Worm (Caenorhabditis elegans) whole organism, L1 larva: ENCODE measurements around the gene K01A2.10.
A peak's percentile ranks its signal among the peaks of the same experiment; 100 is the strongest.

ENCODE experiments used
- C16A3.4 ChIP-seq: fragments of 150-350 bp; optimal IDR thresholded peaks from 2 replicates; lab custom pipeline; 2014; ENCODE audit warnings: missing biosample characterization, missing genetic modification characterization
- F16B12.6 ChIP-seq: fragments of 150-350 bp; optimal IDR thresholded peaks from 2 replicates; lab custom pipeline; 2014; ENCODE audit warnings: missing biosample characterization, missing genetic modification characterization
- blmp-1 ChIP-seq: fragments of 150-350 bp; optimal IDR thresholded peaks from 2 replicates; lab custom pipeline; 2014; ENCODE audit warnings: missing biosample characterization, missing genetic modification characterization
- ceh-8 ChIP-seq: fragments of 200-800 bp; sonication (Bioruptor generic); optimal IDR thresholded peaks from 2 replicates; lab custom pipeline; 2018; ENCODE audit warnings: mild to moderate bottlenecking, missing genetic modification characterization, moderate library complexity, missing compliant biosample characterization
- ceh-82 ChIP-seq, 3 experiments: fragments of 150-350 bp in 1 of 3; sonication (generic microtip) in 2 of 3; optimal IDR thresholded peaks; 2 replicates each; lab custom pipeline; 2014 to 2017; ENCODE audit warnings: missing biosample characterization in 3 of 3, missing genetic modification characterization in 3 of 3
- ceh-90 ChIP-seq: sonication (generic microtip); optimal IDR thresholded peaks from 2 replicates; lab custom pipeline; 2016; ENCODE audit warnings: missing genetic modification characterization, missing compliant biosample characterization
- dpl-1 ChIP-seq, 3 experiments: fragments of 150-350 bp in 2 of 3; sonication (generic microtip) in 1 of 3; optimal IDR thresholded peaks; 2 replicates each; lab custom pipeline; 2014 to 2017; ENCODE audit warnings: missing biosample characterization in 3 of 3, missing genetic modification characterization in 3 of 3, missing genetic modification reagents in 3 of 3
- efl-1 ChIP-seq, 4 experiments: fragments of 150-350 bp; optimal IDR thresholded peaks in 3 of 4; peaks in 1 of 4; 1 replicate in 1 of 4; 2 replicates in 3 of 4; lab custom pipeline; 2014; ENCODE audit warnings: missing biosample characterization in 2 of 4, missing genetic modification characterization in 2 of 4, missing genetic modification reagents in 2 of 4
- elt-3 ChIP-seq, 6 experiments: fragments of 150-350 bp in 1 of 6; sonication (generic microtip); optimal IDR thresholded peaks; 2 replicates each; lab custom pipeline; 2017 to 2018; ENCODE audit warnings: missing biosample characterization in 6 of 6, missing genetic modification characterization in 6 of 6, inconsistent platforms in 1 of 6
- fkh-4 ChIP-seq: sonication (generic microtip); optimal IDR thresholded peaks from 2 replicates; lab custom pipeline; 2016; ENCODE audit warnings: missing compliant biosample characterization, missing genetic modification characterization, borderline replicate concordance
- fos-1 ChIP-seq: fragments of 150-350 bp; optimal IDR thresholded peaks from 2 replicates; lab custom pipeline; 2014; ENCODE audit warnings: missing biosample characterization, missing genetic modification characterization
- isw-1 ChIP-seq: fragments of 200-800 bp; sonication (Bioruptor generic); IDR thresholded peaks from 2 replicates; pipeline ENCODE4 v1.3.6; 2022; ENCODE audit warnings: missing genetic modification characterization, missing compliant biosample characterization
- lin-14 ChIP-seq: fragments of 200-800 bp; sonication (Bioruptor generic); optimal IDR thresholded peaks from 2 replicates; lab custom pipeline; 2018; ENCODE audit warnings: mild to moderate bottlenecking, missing genetic modification characterization, moderate library complexity, missing compliant biosample characterization
- lin-35 ChIP-seq, 2 experiments: fragments of 150-350 bp; optimal IDR thresholded peaks; 2 replicates each; lab custom pipeline; 2014; ENCODE audit warnings: missing biosample characterization in 2 of 2, missing genetic modification characterization in 2 of 2, missing genetic modification reagents in 2 of 2
- lir-3 ChIP-seq: sonication (generic microtip); optimal IDR thresholded peaks from 2 replicates; lab custom pipeline; 2016; ENCODE audit warnings: mild to moderate bottlenecking, missing genetic modification characterization, moderate library complexity, missing compliant biosample characterization; ENCODE audit not compliant: poor library complexity
- lsy-2 ChIP-seq, 2 experiments: fragments of 150-350 bp; optimal IDR thresholded peaks; 2 replicates each; lab custom pipeline; 2014; ENCODE audit warnings: missing biosample characterization in 2 of 2, missing genetic modification characterization in 2 of 2
- mep-1 ChIP-seq: fragments of 150-350 bp; optimal IDR thresholded peaks from 2 replicates; lab custom pipeline; 2014; ENCODE audit warnings: missing biosample characterization, missing genetic modification characterization
- nhr-11 ChIP-seq: fragments of 150-350 bp; optimal IDR thresholded peaks from 2 replicates; lab custom pipeline; 2014; ENCODE audit warnings: missing biosample characterization, missing genetic modification characterization
- nhr-20 ChIP-seq: sonication (generic microtip); optimal IDR thresholded peaks from 2 replicates; lab custom pipeline; 2016; ENCODE audit warnings: mild to moderate bottlenecking, missing genetic modification characterization, missing compliant biosample characterization
- nhr-47 ChIP-seq: sonication (generic microtip); optimal IDR thresholded peaks from 2 replicates; lab custom pipeline; 2016; ENCODE audit warnings: mild to moderate bottlenecking, missing genetic modification characterization, moderate library complexity, missing compliant biosample characterization
- nhr-85 ChIP-seq: sonication (generic microtip); peaks from one replicate; lab custom pipeline; 2016; ENCODE audit warnings: missing genetic modification characterization, inconsistent platforms, missing compliant biosample characterization
- pqm-1 ChIP-seq: sonication (generic microtip); optimal IDR thresholded peaks from 3 replicates; lab custom pipeline; 2017; ENCODE audit warnings: missing biosample characterization, missing genetic modification characterization
- rnt-1 ChIP-seq: sonication (generic microtip); optimal IDR thresholded peaks from 2 replicates; lab custom pipeline; 2016; ENCODE audit warnings: mild to moderate bottlenecking, missing genetic modification characterization, moderate library complexity, missing compliant biosample characterization
- skn-1 ChIP-seq: fragments of 150-350 bp; optimal IDR thresholded peaks from 2 replicates; lab custom pipeline; 2014; ENCODE audit warnings: missing biosample characterization, missing genetic modification characterization
- snpc-4 ChIP-seq: fragments of 150-350 bp; optimal IDR thresholded peaks from 2 replicates; lab custom pipeline; 2014; ENCODE audit warnings: missing biosample characterization, missing genetic modification characterization
- swsn-7 ChIP-seq: sonication (generic microtip); optimal IDR thresholded peaks from 2 replicates; lab custom pipeline; 2016; ENCODE audit warnings: missing genetic modification characterization, missing compliant biosample characterization
- tbx-2 ChIP-seq: sonication (generic microtip); optimal IDR thresholded peaks from 2 replicates; lab custom pipeline; 2016; ENCODE audit warnings: missing genetic modification characterization, missing compliant biosample characterization
- unc-98 ChIP-seq: fragments of 200-800 bp; sonication (Bioruptor generic); IDR thresholded peaks from 2 replicates; pipeline ENCODE4 v1.3.6; 2022; ENCODE audit warnings: missing genetic modification characterization, missing compliant biosample characterization
- xbp-1 ChIP-seq: sonication (generic microtip); optimal IDR thresholded peaks from 2 replicates; lab custom pipeline; 2016; ENCODE audit warnings: missing genetic modification characterization, missing compliant biosample characterization
- zip-4 ChIP-seq: fragments of 200-800 bp; sonication (Bioruptor generic); optimal IDR thresholded peaks from 2 replicates; lab custom pipeline; 2018; ENCODE audit warnings: mild to moderate bottlenecking, missing genetic modification characterization, moderate library complexity, missing compliant biosample characterization
- ztf-11 ChIP-seq, 2 experiments: sonication (generic microtip); optimal IDR thresholded peaks; 2 replicates each; lab custom pipeline; 2016 to 2017; ENCODE audit warnings: missing genetic modification characterization in 2 of 2, missing biosample characterization in 1 of 2, missing compliant biosample characterization in 1 of 2
- ztf-4 ChIP-seq: fragments of 150-350 bp; optimal IDR thresholded peaks from 2 replicates; lab custom pipeline; 2014; ENCODE audit warnings: missing biosample characterization, missing genetic modification characterization

Gene K01A2.10

ce11 chrII:307154-307553 lies 15.7 kb downstream of the K01A2.10 start, which contains the start of gene K01A2.4:
K01A2.4 (plus strand) TSS chrII:307454.
- TF ChIP-seq ceh-82 (tag; optimal IDR thresholded peaks at IDR 0.05; lab: Kevin White, UChicago) (no peak), nhr-47 (tag; lab: Kevin White, UChicago) (no peak), C16A3.4 (tag; lab: Kevin White, UChicago) (no peak), ztf-11 (tag; optimal IDR thresholded peaks at IDR 0.05; lab: Kevin White, UChicago) (no peak), efl-1 (optimal IDR thresholded peaks at IDR 0.05; lab: Kevin White, UChicago) (no peak), efl-1 (GFP tag; optimal IDR thresholded peaks at IDR 0.05 in 1 of 2; lab: Kevin White, UChicago) (no peak), nhr-85 (tag; lab: Kevin White, UChicago) (no peak), zip-4 (GFP tag; lab: Kevin White, UChicago) (no peak), pqm-1 (no peak), fkh-4 (tag; lab: Kevin White, UChicago) (no peak), ztf-4 (tag; lab: Kevin White, UChicago) (no peak)

ce11 chrII:305645-306044 lies 17.3 kb downstream of the K01A2.10 start, which contains the start of gene col-69:
col-69 (minus strand) TSS chrII:305745.
- TF ChIP-seq fos-1 (tag; lab: Kevin White, UChicago) (no peak), efl-1 (optimal IDR thresholded peaks at IDR 0.05; lab: Kevin White, UChicago) (no peak), efl-1 (GFP tag; optimal IDR thresholded peaks at IDR 0.05 in 1 of 2; lab: Kevin White, UChicago) (peak in 1 of 2 experiments; percentile 17)

ce11 chrII:303927-304711 lies 18.8 kb downstream of the K01A2.10 start:
- TF ChIP-seq snpc-4 (tag; lab: Kevin White, UChicago) (no peak), unc-98 (no peak), isw-1 (GFP tag; lab: Robert Waterston, UW) (no peak), C16A3.4 (tag; lab: Kevin White, UChicago) (no peak), xbp-1 (tag; lab: Kevin White, UChicago) (no peak), nhr-11 (tag; lab: Kevin White, UChicago) (no peak), nhr-47 (tag; lab: Kevin White, UChicago) (no peak), lsy-2 (tag; optimal IDR thresholded peaks at IDR 0.05; lab: Kevin White, UChicago) (no peak), tbx-2 (tag; lab: Kevin White, UChicago) (no peak), ztf-11 (tag; optimal IDR thresholded peaks at IDR 0.05; lab: Kevin White, UChicago) (no peak), F16B12.6 (tag; lab: Kevin White, UChicago) (no peak), swsn-7 (tag; lab: Kevin White, UChicago) (no peak)

ce11 chrII:300977-301772 lies 21.7 kb downstream of the K01A2.10 start, which contains the start of gene K01A2.5:
K01A2.5 (plus strand) TSS chrII:301273.
- TF ChIP-seq C16A3.4 (tag; lab: Kevin White, UChicago), result peak; percentile 2
- TF ChIP-seq skn-1 (tag; lab: Kevin White, UChicago), result no peak
- peak; percentile 6 for TF ChIP-seq lir-3 (tag; lab: Kevin White, UChicago)
- TF ChIP-seq rnt-1 (tag; lab: Kevin White, UChicago), result peak; percentile 7
- TF ChIP-seq nhr-20, result peak; percentile 36
- TF ChIP-seq mep-1, result peak; percentile 48
- no peak for TF ChIP-seq ceh-8 (GFP tag; lab: Kevin White, UChicago)
- peak; percentile 99 for TF ChIP-seq blmp-1 (tag; lab: Kevin White, UChicago)
- TF ChIP-seq dpl-1 (GFP tag; optimal IDR thresholded peaks at IDR 0.05; lab: Kevin White, UChicago), result peak in 1 of 3 experiments; percentile 2
- peak in 1 of 2 experiments; percentile 8 for TF ChIP-seq lin-35 (GFP tag; optimal IDR thresholded peaks at IDR 0.05; lab: Kevin White, UChicago)
- peak in 1 of 3 experiments; percentile 1 for TF ChIP-seq ceh-82 (tag; optimal IDR thresholded peaks at IDR 0.05; lab: Kevin White, UChicago)
- TF ChIP-seq elt-3 (tag; optimal IDR thresholded peaks at IDR 0.05; lab: Kevin White, UChicago), result peak in 2 of 6 experiments; percentile 11 to 35
- TF ChIP-seq nhr-85 (tag; lab: Kevin White, UChicago), result peak; percentile 91
- no peak for TF ChIP-seq ceh-90 (tag; lab: Kevin White, UChicago)
- no peak for TF ChIP-seq snpc-4 (tag; lab: Kevin White, UChicago)
- peak; percentile 79 for TF ChIP-seq lin-14 (GFP tag; lab: Kevin White, UChicago)
